Worm (Caenorhabditis elegans) whole organism, mixed stage, embryonic: Measurements from ENCODE around the gene F55H2.7.

Experiments used
- M03D4.4 ChIP-seq: sonication (generic microtip); optimal IDR thresholded peaks from 2 replicates; lab custom pipeline; 2017; ENCODE audit warnings: mild to moderate bottlenecking, missing genetic modification characterization, missing compliant biosample characterization
- blmp-1 ChIP-seq: fragments of 150-350 bp; optimal IDR thresholded peaks from 2 replicates; lab custom pipeline; 2014; ENCODE audit warnings: missing biosample characterization, missing genetic modification characterization
- ceh-43 ChIP-seq: fragments of 200-800 bp; sonication (Bioruptor generic); optimal IDR thresholded peaks from 2 replicates; lab custom pipeline; 2018; ENCODE audit warnings: mild to moderate bottlenecking, missing genetic modification characterization, moderate library complexity, missing compliant biosample characterization
- ceh-83 ChIP-seq: fragments of 200-800 bp; sonication (Bioruptor generic); optimal IDR thresholded peaks from 2 replicates; lab custom pipeline; 2018; ENCODE audit warnings: mild to moderate bottlenecking, missing genetic modification characterization, missing compliant biosample characterization
- ces-1 ChIP-seq: fragments of 150-350 bp; optimal IDR thresholded peaks from 2 replicates; lab custom pipeline; 2014; ENCODE audit warnings: missing biosample characterization, missing genetic modification reagents, missing genetic modification characterization
- cnd-1 ChIP-seq: fragments of 200-800 bp; sonication (Bioruptor generic); optimal IDR thresholded peaks from 2 replicates; lab custom pipeline; 2018; ENCODE audit warnings: mild to moderate bottlenecking, missing genetic modification characterization, missing compliant biosample characterization
- drap-1 ChIP-seq: fragments of 200-800 bp; sonication (Bioruptor generic); optimal IDR thresholded peaks from 3 replicates; lab custom pipeline; 2018; ENCODE audit warnings: mild to moderate bottlenecking, missing genetic modification characterization, missing compliant biosample characterization
- elt-3 ChIP-seq: fragments of 150-350 bp; optimal IDR thresholded peaks from 2 replicates; lab custom pipeline; 2014; ENCODE audit warnings: missing biosample characterization, missing genetic modification characterization
- flh-1 ChIP-seq: fragments of 200-800 bp; sonication (Bioruptor generic); optimal IDR thresholded peaks from 2 replicates; lab custom pipeline; 2018; ENCODE audit warnings: mild to moderate bottlenecking, missing genetic modification characterization, moderate library complexity, missing compliant biosample characterization
- ham-2 ChIP-seq: fragments of 200-800 bp; sonication (Bioruptor generic); optimal IDR thresholded peaks from 2 replicates; lab custom pipeline; 2018; ENCODE audit warnings: mild to moderate bottlenecking, missing genetic modification characterization, missing compliant biosample characterization
- hlh-1 ChIP-seq: fragments of 150-350 bp; optimal IDR thresholded peaks from 2 replicates; lab custom pipeline; 2014; ENCODE audit warnings: missing biosample characterization, missing genetic modification reagents, missing genetic modification characterization
- lin-13 ChIP-seq: fragments of 150-350 bp; optimal IDR thresholded peaks from 2 replicates; lab custom pipeline; 2014; ENCODE audit warnings: missing biosample characterization, missing genetic modification characterization
- lin-32 ChIP-seq: fragments of 200-800 bp; sonication (Bioruptor generic); optimal IDR thresholded peaks from 2 replicates; lab custom pipeline; 2018; ENCODE audit warnings: mild to moderate bottlenecking, missing genetic modification characterization, missing compliant biosample characterization
- lsy-2 ChIP-seq: fragments of 150-350 bp; optimal IDR thresholded peaks from 2 replicates; lab custom pipeline; 2014; ENCODE audit warnings: missing biosample characterization, missing genetic modification characterization
- mab-5 ChIP-seq: fragments of 150-350 bp; optimal IDR thresholded peaks from 2 replicates; lab custom pipeline; 2014; ENCODE audit warnings: missing biosample characterization, missing genetic modification characterization
- mls-2 ChIP-seq: sonication (generic microtip); optimal IDR thresholded peaks from 2 replicates; lab custom pipeline; 2016; ENCODE audit warnings: mild to moderate bottlenecking, missing genetic modification characterization, moderate library complexity, missing compliant biosample characterization
- nhr-12 ChIP-seq: fragments of 150-350 bp; optimal IDR thresholded peaks from 2 replicates; lab custom pipeline; 2014; ENCODE audit warnings: missing biosample characterization, missing genetic modification characterization
- nhr-2 ChIP-seq: fragments of 150-350 bp; optimal IDR thresholded peaks from 2 replicates; lab custom pipeline; 2014; ENCODE audit warnings: missing biosample characterization, missing genetic modification characterization
- nhr-237 ChIP-seq: fragments of 150-350 bp; optimal IDR thresholded peaks from 2 replicates; lab custom pipeline; 2014; ENCODE audit warnings: missing biosample characterization, missing genetic modification characterization
- nhr-28 ChIP-seq: fragments of 150-350 bp; optimal IDR thresholded peaks from 2 replicates; lab custom pipeline; 2014; ENCODE audit warnings: missing biosample characterization, missing genetic modification characterization
- nhr-76 ChIP-seq: sonication (generic microtip); optimal IDR thresholded peaks from 2 replicates; lab custom pipeline; 2017; ENCODE audit warnings: missing biosample characterization, missing genetic modification characterization
- pha-4 ChIP-seq: fragments of 150-350 bp; optimal IDR thresholded peaks from 2 replicates; lab custom pipeline; 2018; ENCODE audit warnings: missing biosample characterization, missing genetic modification reagents, missing genetic modification characterization
- sem-2 ChIP-seq: fragments of 200-800 bp; sonication (Bioruptor generic); optimal IDR thresholded peaks from 2 replicates; lab custom pipeline; 2018; ENCODE audit warnings: mild to moderate bottlenecking, missing genetic modification characterization, missing compliant biosample characterization
- snpc-4 ChIP-seq: fragments of 150-350 bp; optimal IDR thresholded peaks from 2 replicates; lab custom pipeline; 2014; ENCODE audit warnings: missing biosample characterization, missing genetic modification characterization
- sptf-1 ChIP-seq: sonication (generic microtip); optimal IDR thresholded peaks from 2 replicates; lab custom pipeline; 2017; ENCODE audit warnings: mild to moderate bottlenecking, missing genetic modification characterization, moderate library complexity, missing compliant biosample characterization
- unc-120 ChIP-seq: sonication (generic microtip); optimal IDR thresholded peaks from 2 replicates; lab custom pipeline; 2017; ENCODE audit warnings: missing genetic modification characterization, missing compliant biosample characterization; ENCODE audit not compliant: poor library complexity, severe bottlenecking
- unc-62 ChIP-seq: fragments of 150-350 bp; optimal IDR thresholded peaks from 2 replicates; lab custom pipeline; 2014; ENCODE audit warnings: missing biosample characterization, missing genetic modification reagents, missing genetic modification characterization
- zip-8 ChIP-seq: fragments of 150-350 bp; optimal IDR thresholded peaks from 2 replicates; lab custom pipeline; 2014; ENCODE audit warnings: missing biosample characterization, missing genetic modification characterization
- ztf-11 ChIP-seq: fragments of 150-350 bp; optimal IDR thresholded peaks from 2 replicates; lab custom pipeline; 2014; ENCODE audit warnings: missing biosample characterization, missing genetic modification characterization

Gene F55H2.7

ce11 chrIII:9487454-9487853, 28.6 kb downstream of the F55H2.7 start:
- TF ChIP-seq ceh-83 (GFP tag; lab: Kevin White, UChicago) = no peak
- TF ChIP-seq lin-32 (GFP tag; lab: Kevin White, UChicago) = no peak
- TF ChIP-seq nhr-237 = no peak
- no peak for TF ChIP-seq flh-1
- no peak for TF ChIP-seq nhr-12 (tag; lab: Kevin White, UChicago)
- TF ChIP-seq hlh-1 (tag; lab: Kevin White, UChicago) = no peak
- TF ChIP-seq cnd-1 (tag; lab: Kevin White, UChicago) = no peak
- no peak for TF ChIP-seq nhr-2 (tag; lab: Kevin White, UChicago)
- no peak for TF ChIP-seq ceh-43 (GFP tag; lab: Kevin White, UChicago)
- no peak for TF ChIP-seq ham-2 (GFP tag; lab: Kevin White, UChicago)
- no peak for TF ChIP-seq nhr-28 (tag; lab: Kevin White, UChicago)
- TF ChIP-seq lin-13 (tag; lab: Kevin White, UChicago) = no peak
- no peak for TF ChIP-seq elt-3 (tag; lab: Kevin White, UChicago)
- no peak for TF ChIP-seq lsy-2 (tag; lab: Kevin White, UChicago)
- no peak for TF ChIP-seq pha-4
- no peak for TF ChIP-seq ztf-11 (tag; lab: Kevin White, UChicago)
- TF ChIP-seq drap-1 (GFP tag; lab: Kevin White, UChicago) = no peak
- no peak for TF ChIP-seq unc-120 (tag; lab: Kevin White, UChicago)
- TF ChIP-seq blmp-1 = no peak

ce11 chrIII:9485373-9485772, 30.7 kb downstream of the F55H2.7 start, which contains the start of gene bre-3:
bre-3 (minus strand) TSS chrIII:9485473.
- TF ChIP-seq snpc-4 (tag; lab: Kevin White, UChicago) (no peak), blmp-1 (no peak), pha-4 (no peak), mls-2 (tag; lab: Kevin White, UChicago) (no peak)

ce11 chrIII:9483716-9484115, 32.3 kb downstream of the F55H2.7 start:
- TF ChIP-seq hlh-1 (tag; lab: Kevin White, UChicago) (peak; percentile 76), sem-2 (no peak), cnd-1 (tag; lab: Kevin White, UChicago) (peak; percentile 19), mab-5 (tag; lab: Kevin White, UChicago) (peak; percentile 29), ces-1 (GFP tag; lab: Kevin White, UChicago) (peak; percentile 36), zip-8 (tag; lab: Kevin White, UChicago) (no peak), unc-62 (GFP tag; lab: Kevin White, UChicago) (peak; percentile 20), nhr-28 (tag; lab: Kevin White, UChicago) (no peak), ceh-43 (GFP tag; lab: Kevin White, UChicago) (no peak)

ce11 chrIII:9482423-9482993, 33.5 kb downstream of the F55H2.7 start:
- TF ChIP-seq nhr-12 (tag; lab: Kevin White, UChicago) (no peak), elt-3 (tag; lab: Kevin White, UChicago) (no peak), cnd-1 (tag; lab: Kevin White, UChicago) (no peak), sptf-1 (tag; lab: Kevin White, UChicago) (no peak), ham-2 (GFP tag; lab: Kevin White, UChicago) (no peak)

ce11 chrIII:9476564-9476963, 39.5 kb downstream of the F55H2.7 start:
- TF ChIP-seq sptf-1 (tag; lab: Kevin White, UChicago) = no peak
- TF ChIP-seq elt-3 (tag; lab: Kevin White, UChicago) = no peak
- no peak for TF ChIP-seq pha-4
- TF ChIP-seq M03D4.4 (tag; lab: Kevin White, UChicago) = no peak

- no peak for TF ChIP-seq sptf-1 (tag; lab: Kevin White, UChicago)
- TF ChIP-seq lin-32 (GFP tag; lab: Kevin White, UChicago) = no peak
- TF ChIP-seq nhr-2 (tag; lab: Kevin White, UChicago) = no peak
- TF ChIP-seq mls-2 (tag; lab: Kevin White, UChicago) = no peak
- no peak for TF ChIP-seq ztf-11 (tag; lab: Kevin White, UChicago)
- TF ChIP-seq zip-8 (tag; lab: Kevin White, UChicago) = no peak
- TF ChIP-seq flh-1 = no peak
- no peak for TF ChIP-seq lin-13 (tag; lab: Kevin White, UChicago)
- TF ChIP-seq blmp-1 = no peak
- no peak for TF ChIP-seq ham-2 (GFP tag; lab: Kevin White, UChicago)
- no peak for TF ChIP-seq mab-5 (tag; lab: Kevin White, UChicago)
- no peak for TF ChIP-seq sem-2
- TF ChIP-seq nhr-76 (tag; lab: Kevin White, UChicago) = no peak
- no peak for TF ChIP-seq nhr-237
These were observed 41.5 kb downstream of the F55H2.7 start for ce11 chrIII:9474501-9474900.
